Worm (Caenorhabditis elegans): ENCODE results near the gene rmd-6.

- TF ChIP-seq lin-35 (GFP tag; optimal IDR thresholded peaks at IDR 0.05) (no peak), nhr-20 (tag; optimal IDR thresholded peaks at IDR 0.05) (no peak), jun-1 (tag; optimal IDR thresholded peaks at IDR 0.05) (no peak), unc-130 (tag; optimal IDR thresholded peaks at IDR 0.05) (no peak), tbx-2 (tag; optimal IDR thresholded peaks at IDR 0.05) (no peak), ces-1 (GFP tag; optimal IDR thresholded peaks at IDR 0.05) (no peak)
Measured at ce11 chrIV:5083832-5084231, 15.2 kb downstream of the rmd-6 start.
